Fruit fly (Drosophila melanogaster): ENCODE results near the gene CG34116.
A peak's percentile ranks its signal among the peaks of the same experiment; 100 is the strongest.

CG34116 gene

DNA sequence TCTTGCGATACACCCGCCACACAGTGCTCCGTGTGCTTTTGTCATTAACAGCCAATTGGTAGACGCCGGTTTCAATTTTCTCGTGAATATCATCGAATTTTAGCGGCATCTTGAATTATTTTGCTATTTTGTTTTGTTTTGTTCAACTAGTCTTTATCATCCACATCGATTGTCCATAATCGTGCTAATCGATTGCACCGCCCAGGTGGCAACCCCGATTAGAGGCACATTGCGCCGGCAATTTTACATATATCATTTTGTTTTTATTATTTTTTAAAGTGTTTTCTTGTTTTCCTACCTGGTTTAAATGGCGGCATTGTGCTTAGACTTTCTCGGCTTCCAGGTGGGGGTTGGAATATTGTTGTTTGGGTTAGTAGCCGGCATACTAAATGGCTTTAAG is at the start of gene CG34116:
CG34116 (minus strand) TSS at position 142 of the 400 bp plus-strand sequence.
- TF ChIP-seq noc (tag; optimal IDR thresholded peaks at IDR 0.05), result no peak

DNA sequence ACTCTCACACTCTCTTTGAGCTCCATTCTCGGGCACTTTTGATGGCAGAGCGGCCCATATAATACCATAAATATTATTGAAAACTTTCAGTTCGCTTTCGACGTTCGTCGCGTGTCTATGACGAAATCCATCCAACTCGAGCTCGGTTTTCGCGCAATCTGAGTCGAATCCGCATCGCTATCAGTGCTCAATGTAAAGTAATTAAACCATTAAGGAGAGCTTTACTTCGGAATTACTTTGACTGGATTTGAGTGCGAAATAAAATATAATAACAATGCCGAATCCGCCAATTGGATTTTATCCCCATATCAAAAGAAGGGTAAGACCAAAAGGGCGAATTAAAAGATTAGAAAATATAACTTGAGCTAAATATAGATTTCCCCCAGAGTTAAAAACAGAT is 42.2 kb upstream of the CG34116 start:
- TF ChIP-seq noc (tag; optimal IDR thresholded peaks at IDR 0.05), result no peak

DNA sequence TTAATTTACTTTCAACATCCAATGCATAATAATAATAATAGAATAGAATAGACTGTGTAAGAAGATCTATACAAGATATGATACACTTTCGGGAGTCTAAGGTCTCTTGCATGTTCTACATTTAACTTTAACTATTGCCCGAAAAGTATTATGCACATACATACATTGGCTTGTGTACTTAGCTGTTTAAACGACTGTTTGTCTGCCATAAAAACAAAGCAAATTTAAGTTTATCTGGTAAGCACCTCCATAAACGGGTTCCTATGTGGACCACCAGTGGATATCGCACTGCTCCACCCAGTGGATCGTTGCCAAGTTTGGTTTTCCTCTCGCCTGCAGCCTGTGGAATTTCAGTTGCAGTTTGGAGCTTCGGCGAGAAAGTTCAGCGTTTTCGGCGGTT is 41.1 kb upstream of the CG34116 start:
- peak; percentile 33 for TF ChIP-seq noc (tag; optimal IDR thresholded peaks at IDR 0.05)

DNA sequence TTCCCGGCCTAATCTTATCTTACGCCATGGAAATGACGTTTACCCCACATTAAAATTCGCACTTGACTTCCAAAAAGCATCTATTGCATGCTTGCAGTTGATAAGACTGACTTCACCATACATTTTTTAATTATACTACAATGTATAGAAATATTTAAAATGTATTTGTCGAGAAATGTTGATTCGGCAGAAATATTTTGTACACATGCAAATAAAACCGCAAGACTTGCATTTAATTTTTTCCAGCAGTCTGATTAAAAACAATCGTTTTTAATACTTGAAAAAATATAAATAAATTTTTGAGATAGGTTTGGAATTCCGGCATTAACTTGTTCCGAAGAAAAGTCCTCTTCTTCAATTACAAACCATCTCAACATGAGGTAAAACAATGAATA is 40.1 kb upstream of the CG34116 start:
- TF ChIP-seq noc (tag; optimal IDR thresholded peaks at IDR 0.05), result no peak

DNA sequence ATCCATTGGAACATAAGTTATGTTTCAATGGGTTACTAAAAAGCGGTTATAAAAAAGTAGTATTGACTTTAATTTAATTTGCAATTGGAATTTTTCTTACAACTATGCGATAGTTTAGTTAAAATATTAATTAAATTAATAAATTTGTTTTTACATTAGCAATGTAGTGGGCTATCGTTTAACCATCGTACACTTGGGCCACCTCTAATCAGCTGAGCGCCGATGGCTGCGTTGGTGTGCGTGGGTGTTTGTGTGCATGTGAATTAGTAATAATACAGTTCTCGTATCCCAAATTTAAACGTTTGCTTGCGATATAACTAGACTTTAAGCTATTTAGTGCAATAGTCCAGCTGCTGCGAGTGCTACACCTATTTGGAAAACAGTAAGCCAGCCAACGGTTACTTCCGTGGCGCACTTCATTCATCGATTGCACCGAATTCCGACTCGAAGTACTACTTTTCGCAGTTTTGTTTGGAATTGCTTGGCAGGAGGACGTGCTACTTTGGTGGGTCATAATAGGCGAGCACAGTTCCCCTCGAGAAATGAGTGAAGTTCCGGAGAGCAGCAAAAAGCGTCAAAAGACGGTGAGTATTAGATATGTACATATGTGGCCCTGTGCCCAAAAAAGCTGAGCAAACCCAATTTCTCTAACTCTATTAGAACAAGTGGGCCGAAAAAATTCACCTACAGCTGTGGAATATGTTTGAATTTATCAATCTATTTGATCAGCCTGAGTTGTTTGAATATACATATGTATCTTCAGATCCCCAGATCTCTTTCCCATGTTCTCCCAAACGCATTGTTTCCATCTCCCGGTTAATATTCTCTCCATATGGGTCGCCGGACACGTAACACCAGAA is 39.4 kb upstream of the CG34116 start, which contains the start of gene Papss:
Papss (plus strand) TSS at position 247 of the 860 bp plus-strand sequence.
- TF ChIP-seq noc (tag; optimal IDR thresholded peaks at IDR 0.05), result peak; percentile 82

DNA sequence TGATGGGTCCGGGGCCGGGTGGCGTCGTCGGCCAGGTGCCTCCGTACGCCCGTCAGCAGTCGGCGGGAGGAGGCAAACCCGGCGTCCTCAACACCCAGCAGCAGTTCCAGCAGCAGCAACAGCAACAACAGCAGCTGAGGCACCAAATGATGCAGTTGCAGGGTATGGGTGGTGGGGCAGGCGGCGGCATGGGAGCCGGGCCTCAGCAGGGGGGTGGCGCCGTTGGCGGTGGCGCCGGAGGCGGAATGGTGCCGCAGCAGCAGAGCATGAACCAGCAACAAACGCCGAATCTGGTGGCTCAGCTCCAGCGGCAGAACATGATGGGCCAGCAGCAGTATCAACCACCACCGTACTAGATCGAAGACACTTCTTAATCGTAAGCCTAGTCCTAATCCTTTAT is 38.7 kb upstream of the CG34116 start:
- no peak for TF ChIP-seq noc (tag; optimal IDR thresholded peaks at IDR 0.05)

DNA sequence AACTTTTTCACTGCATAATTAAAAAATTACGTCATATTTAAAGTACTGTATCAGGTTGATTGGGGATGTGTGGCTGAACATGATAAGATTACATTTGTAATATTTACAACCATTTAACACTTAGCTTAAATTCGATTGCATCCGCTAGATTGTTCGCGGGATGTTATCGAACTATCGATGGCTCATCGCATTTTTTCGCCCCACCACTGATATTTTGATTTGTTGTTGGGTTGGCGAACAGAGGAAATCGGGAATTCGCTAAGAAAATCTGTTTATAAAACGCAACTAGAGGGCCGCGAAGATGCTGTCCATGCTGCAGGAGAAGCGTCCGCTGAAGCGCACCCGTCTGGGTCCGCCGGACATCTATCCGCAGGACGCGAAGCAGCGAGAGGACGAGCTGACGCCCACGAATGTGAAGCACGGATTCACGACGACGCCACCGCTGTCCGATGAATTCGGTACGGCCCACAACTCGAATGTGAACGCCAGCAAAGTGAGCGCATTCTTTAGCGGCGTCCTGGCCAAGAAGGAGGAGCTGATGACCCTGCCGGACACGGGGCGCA is 30.6 kb upstream of the CG34116 start, which contains the start of gene kto:
kto (plus strand) TSS at position 240 of the 563 bp plus-strand sequence.
- no peak for TF ChIP-seq noc (tag; optimal IDR thresholded peaks at IDR 0.05)

DNA sequence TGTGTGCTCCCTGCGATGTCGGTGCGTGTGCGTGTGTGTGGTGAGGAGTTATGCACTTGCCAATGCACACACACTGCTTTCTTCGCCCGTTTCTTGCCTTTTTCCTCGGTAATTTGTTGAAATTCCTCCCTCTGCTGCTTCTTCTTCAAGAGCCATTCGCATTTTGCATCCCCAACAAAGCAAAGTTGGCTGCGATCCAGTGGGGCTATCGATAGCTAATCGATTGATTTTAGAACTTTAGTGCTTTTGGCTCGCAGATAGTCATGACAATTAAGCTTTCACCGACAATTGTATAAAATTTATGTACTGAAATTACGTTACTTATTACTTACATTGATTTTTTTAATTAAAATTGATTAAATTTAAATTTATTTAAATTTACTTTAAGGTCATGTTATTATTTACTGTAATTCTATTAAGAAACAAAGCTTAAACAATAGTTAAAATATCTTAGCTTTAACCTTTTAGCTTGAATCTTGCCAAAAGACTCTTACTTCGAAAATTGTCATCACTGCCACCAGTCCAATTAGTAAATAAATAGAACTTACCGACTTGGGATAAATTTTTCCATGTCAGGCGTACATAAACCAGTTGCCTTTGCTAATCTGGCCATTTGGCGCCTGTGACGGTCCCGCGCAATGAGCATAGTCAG is 28.4 kb upstream of the CG34116 start, which contains the start of the genes trc and CG32221:
trc (minus strand) TSS at position 162 of the 652 bp plus-strand sequence.
CG32221 (plus strand) TSS at position 528 of the 652 bp plus-strand sequence.
- TF ChIP-seq noc (tag; optimal IDR thresholded peaks at IDR 0.05), result no peak

DNA sequence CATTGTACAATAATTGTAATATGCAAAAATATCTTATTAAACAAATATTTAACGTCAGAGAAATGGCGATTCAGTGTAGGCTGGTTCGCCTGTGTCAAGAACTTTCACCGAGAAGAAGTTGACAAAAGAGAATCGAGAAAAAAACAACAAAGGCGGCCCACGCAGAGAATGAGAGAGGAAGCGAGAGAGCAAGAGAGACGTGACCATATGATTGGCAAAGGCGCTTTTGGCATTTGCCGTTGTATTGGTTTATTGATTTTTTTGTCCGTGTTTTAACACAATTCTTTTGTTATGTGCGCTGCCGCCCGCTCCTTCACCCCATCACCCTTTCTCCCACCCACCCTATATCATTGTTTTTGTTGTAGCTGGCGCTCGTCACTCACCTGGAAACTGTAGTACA is 27.4 kb upstream of the CG34116 start:
- TF ChIP-seq noc (tag; optimal IDR thresholded peaks at IDR 0.05), result no peak

DNA sequence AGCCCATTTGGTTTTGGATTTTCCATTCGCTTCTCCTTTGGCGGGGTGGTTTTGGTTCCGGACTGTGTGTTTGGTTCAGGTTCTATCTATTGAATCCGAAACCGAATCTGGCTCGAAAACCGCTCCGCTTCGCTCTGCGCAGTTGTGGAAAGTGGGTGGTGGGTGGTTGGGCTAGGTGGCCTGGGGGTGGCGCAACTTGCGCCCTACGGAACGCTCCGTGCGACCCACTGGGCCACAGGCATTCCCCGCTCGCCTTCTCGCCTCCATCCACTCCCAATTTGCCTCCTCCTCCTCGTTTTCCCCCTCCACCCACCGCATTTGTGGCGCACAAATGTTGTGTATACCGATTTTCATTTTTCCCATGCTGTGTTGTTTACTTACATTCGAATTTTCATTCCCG is 12.9 kb upstream of the CG34116 start:
- TF ChIP-seq noc (tag; optimal IDR thresholded peaks at IDR 0.05), result no peak

DNA sequence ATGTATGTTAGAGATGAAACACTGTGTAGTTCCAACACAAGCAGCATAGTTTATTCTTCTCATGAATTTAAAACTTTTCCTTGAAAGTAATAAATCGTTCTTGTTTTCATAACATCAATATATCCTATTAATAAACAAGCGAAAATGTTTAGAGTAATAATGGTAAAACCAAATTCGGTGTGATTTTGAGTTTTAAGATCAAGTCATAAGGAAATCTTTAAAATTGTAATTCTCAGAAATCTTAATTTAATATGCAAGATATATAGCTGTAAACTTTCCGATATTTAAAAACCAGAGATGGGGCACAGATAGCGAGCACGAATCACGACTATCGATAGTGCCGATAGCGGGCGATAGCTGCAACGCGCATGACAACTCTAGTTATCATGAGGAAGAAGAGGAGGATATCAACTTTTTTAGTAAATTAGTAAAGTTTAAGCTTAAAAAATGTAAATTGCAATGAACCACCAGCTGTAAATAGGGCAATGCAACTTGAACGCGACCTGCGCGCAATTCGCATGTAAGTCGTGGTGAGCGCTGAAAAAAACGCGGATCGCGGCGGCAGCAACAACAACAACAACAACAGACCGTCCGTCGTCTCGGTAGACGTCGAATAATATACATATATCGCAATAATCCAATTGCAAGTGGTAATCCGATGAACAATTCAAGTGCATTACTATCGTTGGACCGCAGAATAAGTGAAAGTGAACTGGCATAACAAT is 12.1 kb upstream of the CG34116 start, which contains the start of the genes Fibp and Deaf1:
Fibp (minus strand) TSS at position 161 of the 725 bp plus-strand sequence.
Deaf1 (plus strand) TSS at position 368 of the 725 bp plus-strand sequence.
- peak; percentile 82 for TF ChIP-seq noc (tag; optimal IDR thresholded peaks at IDR 0.05)

DNA sequence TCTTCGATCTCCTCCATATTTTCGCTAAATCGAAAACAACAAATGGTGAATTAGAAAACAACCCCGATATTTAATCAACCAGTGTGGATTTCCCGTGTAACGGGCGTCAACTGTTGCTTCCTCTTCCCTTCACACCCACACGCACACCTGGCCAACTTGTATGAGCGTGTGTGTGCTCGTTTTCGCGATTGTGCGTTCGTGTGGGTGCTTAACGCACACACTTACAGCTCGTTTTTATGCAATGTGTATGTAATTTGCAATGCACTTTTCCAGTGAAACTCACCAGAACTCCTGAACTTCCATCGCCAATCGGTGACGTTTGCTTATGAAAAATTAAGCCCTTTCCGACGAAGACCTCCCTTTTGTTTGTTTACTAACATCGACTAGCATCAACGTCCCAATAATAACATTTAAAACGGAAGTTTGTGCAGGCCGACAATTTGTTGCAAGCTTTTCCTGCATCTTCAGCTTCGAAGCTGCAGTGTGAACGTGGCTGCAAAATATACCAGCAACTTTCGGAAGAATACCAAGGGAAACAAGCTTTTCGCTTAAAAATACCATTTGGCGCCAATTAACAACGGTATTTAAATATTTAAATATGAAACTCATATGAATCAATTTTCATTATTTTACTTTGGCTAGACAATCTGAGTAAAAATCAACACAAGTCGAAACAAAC is 9.8 kb upstream of the CG34116 start, which contains the start of gene cyc:
cyc (minus strand) TSS at position 467 of the 679 bp plus-strand sequence.
- TF ChIP-seq noc (tag; optimal IDR thresholded peaks at IDR 0.05), result no peak

DNA sequence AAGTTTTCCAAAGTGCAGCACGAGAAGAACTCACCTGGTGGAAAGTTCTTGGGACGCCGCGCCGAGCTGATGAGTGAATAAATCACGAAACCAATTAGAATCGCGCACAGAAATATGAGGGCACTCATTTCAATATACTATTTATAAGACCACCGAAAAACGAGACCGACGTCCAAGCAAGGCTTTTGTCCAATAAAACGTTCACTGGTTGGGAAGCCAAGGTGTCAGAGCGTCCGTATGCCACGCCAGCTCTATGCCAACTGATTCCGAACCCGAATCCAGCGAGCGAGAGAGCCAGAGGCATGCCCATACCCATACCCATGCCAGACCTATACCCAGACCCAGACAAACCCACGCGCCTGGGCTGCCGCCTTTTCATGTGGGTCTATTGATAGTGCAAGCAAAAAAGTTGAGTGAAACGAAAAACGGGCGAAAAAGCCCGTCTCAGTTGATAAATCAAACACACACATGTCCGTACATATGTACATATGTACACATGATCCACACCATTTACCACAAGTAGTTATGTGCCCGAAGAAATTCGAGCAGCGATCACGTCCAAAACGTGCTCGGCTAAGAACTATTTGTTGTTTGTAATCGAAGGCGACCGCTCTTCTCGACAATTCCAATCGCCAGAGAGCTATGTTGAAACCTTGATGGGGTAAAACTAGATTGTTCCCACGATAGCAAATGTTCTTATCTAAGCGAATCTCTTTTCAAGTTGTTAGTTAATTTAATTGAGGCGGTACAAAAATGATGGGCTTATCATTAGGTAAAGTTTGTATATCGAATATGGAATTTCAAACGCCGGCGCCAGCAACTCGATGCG is 7.5 kb upstream of the CG34116 start, which contains the start of gene Cyp305a1:
Cyp305a1 (minus strand) TSS at position 265 of the 829 bp plus-strand sequence.
- TF ChIP-seq noc (tag; optimal IDR thresholded peaks at IDR 0.05), result no peak

DNA sequence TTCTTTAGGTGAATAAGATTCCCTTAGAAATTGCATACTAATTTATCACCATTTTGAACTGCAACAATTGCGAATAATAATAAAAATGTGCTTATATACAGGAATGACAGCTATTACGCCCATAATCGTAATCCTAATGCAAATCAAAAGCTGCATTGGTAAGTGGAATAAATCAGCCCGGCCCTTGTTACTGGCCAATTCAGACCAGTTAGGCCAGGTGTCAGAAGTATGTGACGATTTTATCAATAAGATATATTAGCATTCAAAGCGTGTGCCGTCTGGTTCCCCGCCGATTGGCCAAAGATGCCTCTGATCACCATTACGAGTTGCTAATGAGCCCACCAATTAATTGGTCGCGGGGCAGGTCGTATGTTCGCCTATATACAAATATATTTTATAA is 6.7 kb upstream of the CG34116 start:
- no peak for TF ChIP-seq noc (tag; optimal IDR thresholded peaks at IDR 0.05)
